Worm (Caenorhabditis elegans) whole organism, early embryonic: ENCODE data around the gene H39E20.1.

ENCODE experiments used
- B0310.2 ChIP-seq: sonication (generic microtip); optimal IDR thresholded peaks from 2 replicates; lab custom pipeline; 2016; ENCODE audit warnings: mild to moderate bottlenecking, missing genetic modification characterization, missing compliant biosample characterization
- aly-1 ChIP-seq: sonication (generic microtip); optimal IDR thresholded peaks from 2 replicates; lab custom pipeline; 2016; ENCODE audit warnings: missing genetic modification characterization, missing compliant biosample characterization
- ama-1 ChIP-seq: fragments of 150-350 bp; optimal IDR thresholded peaks from 2 replicates; lab custom pipeline; 2014
- flt-1 ChIP-seq: fragments of 200-800 bp; sonication (Bioruptor generic); IDR thresholded peaks from 2 replicates; pipeline ENCODE4 v1.3.6; 2022; ENCODE audit warnings: missing genetic modification characterization, missing compliant biosample characterization
- hmbx-1 ChIP-seq: sonication (generic microtip); optimal IDR thresholded peaks from 2 replicates; lab custom pipeline; 2016; ENCODE audit warnings: mild to moderate bottlenecking, missing genetic modification characterization, missing compliant biosample characterization
- pes-1 ChIP-seq: fragments of 200-800 bp; sonication (Bioruptor generic); IDR thresholded peaks from 2 replicates; pipeline ENCODE4 v1.3.6; 2022; ENCODE audit warnings: missing genetic modification reagents, missing genetic modification characterization, missing compliant biosample characterization
- scrt-1 ChIP-seq: fragments of 200-800 bp; sonication (Bioruptor generic); IDR thresholded peaks from 2 replicates; pipeline ENCODE4 v1.3.6; 2022; ENCODE audit warnings: missing genetic modification characterization, missing compliant biosample characterization
- tbx-11 ChIP-seq: fragments of 200-800 bp; sonication (Bioruptor generic); IDR thresholded peaks from 2 replicates; pipeline ENCODE4 v1.3.6; 2022; ENCODE audit warnings: missing genetic modification characterization, missing compliant biosample characterization
- tbx-37 ChIP-seq: fragments of 200-800 bp; sonication (Bioruptor generic); conservative IDR thresholded peaks from 2 replicates; pipeline ENCODE4 v1.3.6; 2022; ENCODE audit warnings: missing genetic modification reagents, missing genetic modification characterization, missing compliant biosample characterization

DNA sequence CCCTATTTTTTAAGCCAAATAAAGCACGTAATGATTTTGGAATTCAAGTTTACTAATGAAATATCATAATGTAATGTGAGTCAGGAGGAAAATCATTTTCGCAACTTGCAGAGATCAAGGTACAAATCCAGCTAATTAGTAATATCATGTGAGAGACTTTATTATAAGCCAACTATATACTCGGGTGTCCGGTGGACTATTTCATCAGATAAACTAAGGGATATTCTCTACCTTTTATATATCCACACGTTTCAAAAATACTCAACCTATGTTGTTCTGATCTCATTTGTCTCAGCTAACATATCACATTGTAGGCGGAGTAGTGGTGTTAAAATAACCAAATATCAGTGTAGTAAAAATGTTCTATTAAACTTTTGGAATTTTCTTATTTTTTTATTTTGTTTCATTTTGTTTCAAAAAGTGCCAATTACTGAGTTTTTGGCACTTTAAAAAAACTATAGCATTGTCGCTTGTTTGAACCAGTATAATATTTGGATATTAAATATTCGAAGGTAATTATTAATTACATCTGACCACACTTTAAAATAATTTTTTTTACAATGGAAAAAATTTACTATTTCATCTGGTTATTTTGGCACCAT, 7.9 kb downstream of the H39E20.1 start:
- TF ChIP-seq aly-1 (tag; lab: Kevin White, UChicago), result no peak
- TF ChIP-seq hmbx-1 (tag; lab: Kevin White, UChicago), result no peak
- TF ChIP-seq tbx-37 (GFP tag; lab: Robert Waterston, UW), result no peak
- TF ChIP-seq scrt-1, result no peak
- TF ChIP-seq tbx-11 (GFP tag; lab: Robert Waterston, UW), result no peak
- TF ChIP-seq ama-1 (lab: Kevin White, UChicago), result no peak
- no peak for TF ChIP-seq pes-1 (GFP tag; lab: Robert Waterston, UW)
- TF ChIP-seq B0310.2, result no peak
- no peak for TF ChIP-seq flt-1 (GFP tag; lab: Robert Waterston, UW)
